Worm (Caenorhabditis elegans): ENCODE data around the gene sid-2.

sid-2 gene

ce11 chrIII:13637681-13638080 is 41.6 kb upstream of the sid-2 start:
- peak; percentile 91 for TF ChIP-seq ces-1 (GFP tag; optimal IDR thresholded peaks at IDR 0.05)
- TF ChIP-seq zip-8 (tag; optimal IDR thresholded peaks at IDR 0.05) = no peak

ce11 chrIII:13640003-13640499 is 39.2 kb upstream of the sid-2 start:
- TF ChIP-seq zip-8 (tag; optimal IDR thresholded peaks at IDR 0.05) = no peak
- TF ChIP-seq hlh-1 (tag; optimal IDR thresholded peaks at IDR 0.05) = no peak
- no peak for TF ChIP-seq nhr-76 (tag; optimal IDR thresholded peaks at IDR 0.05)
- TF ChIP-seq bed-3 (GFP tag; optimal IDR thresholded peaks at IDR 0.05) = no peak
- TF ChIP-seq lin-13 (tag; optimal IDR thresholded peaks at IDR 0.05) = no peak
- no peak for TF ChIP-seq M03D4.4 (tag; optimal IDR thresholded peaks at IDR 0.05)
- no peak for TF ChIP-seq blmp-1 (tag; optimal IDR thresholded peaks at IDR 0.05)
- TF ChIP-seq ham-2 (GFP tag; optimal IDR thresholded peaks at IDR 0.05) = no peak
- TF ChIP-seq mep-1 (tag; optimal IDR thresholded peaks at IDR 0.05) = no peak
- TF ChIP-seq drap-1 (GFP tag; optimal IDR thresholded peaks at IDR 0.05) = no peak
- TF ChIP-seq unc-120 (tag; optimal IDR thresholded peaks at IDR 0.05; ENCODE audit: poor library complexity, severe bottlenecking) = no peak
- no peak for TF ChIP-seq ceh-39 (tag; optimal IDR thresholded peaks at IDR 0.05)
- no peak for TF ChIP-seq unc-62 (GFP tag; optimal IDR thresholded peaks at IDR 0.05)
- no peak for TF ChIP-seq ceh-43 (GFP tag; optimal IDR thresholded peaks at IDR 0.05)

DNA sequence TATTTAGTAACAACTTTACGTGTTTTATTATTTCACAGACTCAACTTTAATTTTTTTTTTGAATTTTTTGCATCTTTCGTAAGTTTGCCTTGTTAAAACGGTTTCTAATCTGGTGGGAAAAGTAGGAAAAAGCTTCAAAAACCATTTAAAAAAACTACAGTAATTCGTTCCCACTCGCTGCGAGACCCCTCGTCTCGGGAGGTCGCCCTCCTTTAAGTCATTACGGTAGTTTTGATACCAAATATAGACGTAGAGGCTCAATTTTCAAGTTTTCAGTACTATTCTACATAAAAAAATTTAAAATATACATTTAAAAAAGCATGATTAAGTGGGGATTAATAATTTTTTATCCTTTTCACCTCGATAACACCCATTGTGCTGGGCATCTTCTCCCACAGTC is 38.4 kb upstream of the sid-2 start:
- no peak for TF ChIP-seq bed-3 (GFP tag; optimal IDR thresholded peaks at IDR 0.05)
- no peak for TF ChIP-seq unc-120 (tag; optimal IDR thresholded peaks at IDR 0.05; ENCODE audit: poor library complexity, severe bottlenecking)
- no peak for TF ChIP-seq nhr-76 (tag; optimal IDR thresholded peaks at IDR 0.05)
- no peak for TF ChIP-seq lsy-2 (tag; optimal IDR thresholded peaks at IDR 0.05)
- TF ChIP-seq cnd-1 (tag; optimal IDR thresholded peaks at IDR 0.05) = no peak
- TF ChIP-seq hlh-1 (tag; optimal IDR thresholded peaks at IDR 0.05) = no peak
- no peak for TF ChIP-seq ceh-83 (GFP tag; optimal IDR thresholded peaks at IDR 0.05)
- TF ChIP-seq elt-1 (tag; optimal IDR thresholded peaks at IDR 0.05; ENCODE audit: borderline replicate concordance, insufficient read depth) = no peak
- no peak for TF ChIP-seq blmp-1 (tag; optimal IDR thresholded peaks at IDR 0.05)
- TF ChIP-seq drap-1 (GFP tag; optimal IDR thresholded peaks at IDR 0.05) = no peak
- no peak for TF ChIP-seq snpc-4 (tag; optimal IDR thresholded peaks at IDR 0.05)
- no peak for TF ChIP-seq elt-3 (tag; optimal IDR thresholded peaks at IDR 0.05)
- TF ChIP-seq nhr-2 (tag; optimal IDR thresholded peaks at IDR 0.05) = no peak
- TF ChIP-seq mab-5 (tag; optimal IDR thresholded peaks at IDR 0.05) = no peak
- TF ChIP-seq mls-2 (tag; optimal IDR thresholded peaks at IDR 0.05) = no peak
- no peak for TF ChIP-seq sem-2 (GFP tag; optimal IDR thresholded peaks at IDR 0.05)
- TF ChIP-seq ham-2 (GFP tag; optimal IDR thresholded peaks at IDR 0.05) = no peak
- TF ChIP-seq unc-62 (GFP tag; optimal IDR thresholded peaks at IDR 0.05) = no peak
- no peak for TF ChIP-seq tbx-8 (GFP tag; optimal IDR thresholded peaks at IDR 0.05)

- no peak for TF ChIP-seq mab-5 (tag; optimal IDR thresholded peaks at IDR 0.05)
Measured at ce11 chrIII:13641588-13641987, 37.7 kb upstream of the sid-2 start, which contains the start of gene acbp-5. Gene acbp-5, minus strand, starts transcription at chrIII:13641688.

DNA sequence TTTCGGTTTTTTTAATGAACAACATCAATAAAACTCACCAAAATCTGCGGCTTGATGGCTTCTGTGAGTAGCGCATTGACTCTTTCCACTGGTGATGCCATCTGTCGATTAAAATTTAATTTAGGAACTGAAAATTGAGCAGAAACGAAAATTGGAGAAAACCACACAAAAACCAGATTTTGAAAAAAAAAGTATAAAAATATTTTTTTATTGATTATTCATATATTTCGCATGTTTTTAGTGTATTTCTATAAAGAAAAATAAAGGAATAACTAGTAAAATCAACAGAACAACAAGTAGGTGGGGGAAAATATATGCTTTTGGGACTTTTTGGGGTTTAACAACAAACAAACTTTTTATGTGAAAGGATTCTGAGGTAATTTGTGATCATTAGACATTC is 37.0 kb upstream of the sid-2 start, which contains the start of gene T12D8.10:
Gene T12D8.10, minus strand, starts transcription at position 101 of the 400 bp plus-strand sequence.
- no peak for TF ChIP-seq hlh-1 (tag; optimal IDR thresholded peaks at IDR 0.05)
- no peak for TF ChIP-seq nhr-28 (tag; optimal IDR thresholded peaks at IDR 0.05)
- TF ChIP-seq ceh-83 (GFP tag; optimal IDR thresholded peaks at IDR 0.05) = no peak
- no peak for TF ChIP-seq mab-5 (tag; optimal IDR thresholded peaks at IDR 0.05)
- no peak for TF ChIP-seq tbx-8 (GFP tag; optimal IDR thresholded peaks at IDR 0.05)
- TF ChIP-seq bed-3 (GFP tag; optimal IDR thresholded peaks at IDR 0.05) = no peak
- no peak for TF ChIP-seq nhr-12 (tag; optimal IDR thresholded peaks at IDR 0.05)
- TF ChIP-seq lin-32 (GFP tag; optimal IDR thresholded peaks at IDR 0.05) = no peak
- no peak for TF ChIP-seq ceh-39 (tag; optimal IDR thresholded peaks at IDR 0.05)
- TF ChIP-seq ham-2 (GFP tag; optimal IDR thresholded peaks at IDR 0.05) = no peak
- no peak for TF ChIP-seq mep-1 (tag; optimal IDR thresholded peaks at IDR 0.05)
- no peak for TF ChIP-seq lin-13 (tag; optimal IDR thresholded peaks at IDR 0.05)
- no peak for TF ChIP-seq sem-2 (GFP tag; optimal IDR thresholded peaks at IDR 0.05)
- TF ChIP-seq elt-3 (tag; optimal IDR thresholded peaks at IDR 0.05) = no peak

ce11 chrIII:13642776-13643175 is 36.5 kb upstream of the sid-2 start:
- TF ChIP-seq ceh-39 (tag; optimal IDR thresholded peaks at IDR 0.05) = no peak
- TF ChIP-seq ces-1 (GFP tag; optimal IDR thresholded peaks at IDR 0.05) = no peak
- no peak for TF ChIP-seq nhr-12 (tag; optimal IDR thresholded peaks at IDR 0.05)
- TF ChIP-seq ceh-43 (GFP tag; optimal IDR thresholded peaks at IDR 0.05) = no peak
- TF ChIP-seq drap-1 (GFP tag; optimal IDR thresholded peaks at IDR 0.05) = no peak
- no peak for TF ChIP-seq ztf-11 (tag; optimal IDR thresholded peaks at IDR 0.05)
- no peak for TF ChIP-seq nhr-76 (tag; optimal IDR thresholded peaks at IDR 0.05)
- TF ChIP-seq ceh-83 (GFP tag; optimal IDR thresholded peaks at IDR 0.05) = no peak
- TF ChIP-seq nhr-2 (tag; optimal IDR thresholded peaks at IDR 0.05) = no peak
- TF ChIP-seq ham-2 (GFP tag; optimal IDR thresholded peaks at IDR 0.05) = no peak

Data from whole organism, mixed stage, embryonic.